Fruit fly (Drosophila melanogaster) whole organism, pupa: Measurements from ENCODE around the gene Ucp4B.

ENCODE experiments used
- CG10348 ChIP-seq: fragments of 200-800 bp; sonication (Bioruptor generic); IDR thresholded peaks from 2 replicates; pipeline ENCODE4 v1.3.6; 2022; ENCODE audit warnings: missing biosample characterization, missing genetic modification characterization
- CG17806 ChIP-seq: fragments of 200-800 bp; sonication (Bioruptor generic); optimal IDR thresholded peaks from 2 replicates; lab custom pipeline; 2018; ENCODE audit warnings: missing biosample characterization, mild to moderate bottlenecking, missing genetic modification characterization, moderate library complexity
- CG32121 ChIP-seq: fragments of 200-800 bp; sonication (Bioruptor generic); IDR thresholded peaks from 2 replicates; pipeline ENCODE4 v1.3.6; 2022; ENCODE audit warnings: missing biosample characterization, missing genetic modification characterization
- CG8159 ChIP-seq: fragments of 200-800 bp; sonication (Bioruptor generic); optimal IDR thresholded peaks from 3 replicates; lab custom pipeline; 2018; ENCODE audit warnings: missing biosample characterization, mild to moderate bottlenecking, missing genetic modification characterization, moderate library complexity
- EcR ChIP-seq: fragments of 200-800 bp; sonication (Bioruptor generic); optimal IDR thresholded peaks from 3 replicates; lab custom pipeline; 2019; ENCODE audit warnings: missing biosample characterization, missing genetic modification characterization, mild to moderate bottlenecking, moderate library complexity, missing genetic modification reagents
- fd96Ca ChIP-seq: fragments of 200-800 bp; sonication (Bioruptor generic); IDR thresholded peaks from 3 replicates; pipeline ENCODE4 v1.3.6; 2022; ENCODE audit warnings: missing biosample characterization, missing genetic modification characterization

DNA sequence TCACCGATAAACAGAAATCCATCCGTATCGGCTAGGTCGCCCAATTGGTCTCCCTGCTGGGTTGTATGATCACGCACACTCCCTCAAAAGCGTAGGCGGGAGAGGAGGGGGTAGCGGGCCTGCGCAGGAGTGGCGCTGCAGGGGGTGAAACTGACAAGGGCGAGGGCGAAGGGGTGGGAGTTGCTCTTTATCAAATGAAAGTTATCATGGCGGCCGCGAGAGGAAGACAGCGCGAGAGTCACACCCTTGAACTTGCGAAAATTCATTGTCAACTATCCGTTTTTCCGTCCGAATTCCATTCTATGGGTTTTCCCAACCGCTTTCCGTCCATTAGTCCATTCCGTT is 9.4 kb downstream of the Ucp4B start:
- TF ChIP-seq CG10348 (GFP tag; lab: Robert Waterston, UW) (no peak), fd96Ca (GFP tag; lab: Robert Waterston, UW) (no peak), EcR (GFP tag; lab: Kevin White, UChicago) (no peak), CG17806 (tag; lab: Kevin White, UChicago) (no peak), CG8159 (tag; lab: Kevin White, UChicago) (no peak), CG32121 (GFP tag; lab: Robert Waterston, UW) (no peak)
